Fruit fly (Drosophila melanogaster): ENCODE results near the gene CG8032.

The CG8032 gene

DNA sequence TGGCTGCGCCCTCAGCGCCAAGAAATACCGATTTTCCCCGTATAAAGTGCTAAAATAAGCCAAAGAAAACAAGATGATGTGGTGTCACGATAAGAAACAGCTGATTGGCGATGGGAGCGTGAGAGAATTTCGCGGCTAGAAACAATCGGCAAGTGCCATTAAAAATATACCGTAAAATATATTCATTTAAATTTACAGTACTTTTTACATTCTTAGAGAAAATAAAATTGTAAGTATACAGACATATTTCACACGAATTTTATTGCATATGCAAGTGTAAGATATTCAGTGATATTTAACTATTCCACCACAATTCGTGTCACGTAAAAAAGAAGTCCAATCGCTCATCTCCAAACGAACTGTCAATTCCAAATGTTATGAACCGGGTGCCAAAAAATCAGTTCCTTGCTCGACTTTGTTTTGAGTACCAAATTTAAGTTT is 12.7 kb downstream of the CG8032 start, which contains the start of the genes Unc50, CG11755 and CG8043 (continued):
- TF ChIP-seq D (optimal IDR thresholded peaks at IDR 0.05) (no peak), D (GFP tag; optimal IDR thresholded peaks at IDR 0.05) (peak; percentile 42), CG9437 (GFP tag; optimal IDR thresholded peaks at IDR 0.05) (peak; percentile 72), crc (GFP tag; optimal IDR thresholded peaks at IDR 0.05) (peak; percentile 19), CG11560 (tag; IDR thresholded peaks at IDR 0.05) (no peak), bigmax (GFP tag; optimal IDR thresholded peaks at IDR 0.05) (no peak), ato (GFP tag; IDR thresholded peaks at IDR 0.05; ENCODE audit: partially characterized antibody) (peak; percentile 74; the same call in 1 of the 2 replicates), NC2β (GFP tag; optimal IDR thresholded peaks at IDR 0.05) (peak; percentile 48), p53 (GFP tag; optimal IDR thresholded peaks at IDR 0.05) (no peak), CG8478 (optimal IDR thresholded peaks at IDR 0.05) (no peak), Hr51 (GFP tag; optimal IDR thresholded peaks at IDR 0.05) (peak in 1 of 2 experiments; percentile 64), CG17612 (GFP tag; IDR thresholded peaks at IDR 0.05) (no peak), CG9876 (GFP tag; optimal IDR thresholded peaks at IDR 0.05) (peak; percentile 50), MBD-R2 (GFP tag; IDR thresholded peaks at IDR 0.05) (peak; percentile 95), crp (GFP tag; optimal IDR thresholded peaks at IDR 0.05) (peak; percentile 94 to 98), CG13287 (GFP tag; IDR thresholded peaks at IDR 0.05; ENCODE audit: partially characterized antibody) (peak; percentile 99), CG7556 (GFP tag; optimal IDR thresholded peaks at IDR 0.05) (peak; percentile 74), Gug (GFP tag; IDR thresholded peaks at IDR 0.05) (peak; percentile 81; the same call in 2 of the 4 replicates), CG3995 (GFP tag; optimal IDR thresholded peaks at IDR 0.05) (peak; percentile 56), row (GFP tag; IDR thresholded peaks at IDR 0.05) (peak; percentile 99), Lpt (GFP tag; optimal IDR thresholded peaks at IDR 0.05) (no peak), Lhr (GFP tag; optimal IDR thresholded peaks at IDR 0.05) (peak; percentile 58), Aef1 (GFP tag; IDR thresholded peaks at IDR 0.05) (peak; percentile 80), Rx (GFP tag; IDR thresholded peaks at IDR 0.05) (peak; percentile 46; the same call in 1 of the 2 replicates), CG4360 (GFP tag; IDR thresholded peaks at IDR 0.05) (no peak), CG30020 (tag; optimal IDR thresholded peaks at IDR 0.05) (peak; percentile 74), hbn (GFP tag; IDR thresholded peaks at IDR 0.05; ENCODE audit: partially characterized antibody) (peak; percentile 99), Fer2 (tag; optimal IDR thresholded peaks at IDR 0.05) (peak; percentile 63), CG10462 (GFP tag; optimal IDR thresholded peaks at IDR 0.05) (peak; percentile 48), nau (GFP tag; optimal IDR thresholded peaks at IDR 0.05) (no peak), CG14860 (GFP tag; IDR thresholded peaks at IDR 0.05; ENCODE audit: partially characterized antibody) (peak; percentile 97), az2 (GFP tag; optimal IDR thresholded peaks at IDR 0.05) (peak; percentile 79), Gsc (GFP tag; IDR thresholded peaks at IDR 0.05) (no peak), Dip2 (GFP tag; IDR thresholded peaks at IDR 0.05) (no peak), CG12104 (GFP tag; optimal IDR thresholded peaks at IDR 0.05) (peak; percentile 64), CG10543 (GFP tag; optimal IDR thresholded peaks at IDR 0.05) (peak; percentile 78), pum (GFP tag; optimal IDR thresholded peaks at IDR 0.05) (peak; percentile 68), NK7.1 (GFP tag; optimal IDR thresholded peaks at IDR 0.05) (peak; percentile 25), HLH3B (GFP tag; IDR thresholded peaks at IDR 0.05) (peak; percentile 59; the same call in 1 of the 2 replicates), Tbp (GFP tag; optimal IDR thresholded peaks at IDR 0.05) (no peak), Adf1 (GFP tag; IDR thresholded peaks at IDR 0.05) (peak; percentile 73), CG32772 (GFP tag; IDR thresholded peaks at IDR 0.05) (peak; percentile 64), CG11696 (GFP tag; IDR thresholded peaks at IDR 0.05) (no peak), CG34224 (GFP tag; IDR thresholded peaks at IDR 0.05; ENCODE audit: partially characterized antibody) (peak; percentile 99), ems (GFP tag; optimal IDR thresholded peaks at IDR 0.05) (peak; percentile 47), ranshi (GFP tag; IDR thresholded peaks at IDR 0.05) (peak; percentile 62; the same call in 1 of the 2 replicates), pros (GFP tag; optimal IDR thresholded peaks at IDR 0.05) (peak; percentile 42), insv (GFP tag; optimal IDR thresholded peaks at IDR 0.05) (peak in 1 of 2 experiments; percentile 59), CG16779 (GFP tag; IDR thresholded peaks at IDR 0.05) (no peak), sc (optimal IDR thresholded peaks at IDR 0.05) (no peak), sc (GFP tag; optimal IDR thresholded peaks at IDR 0.05) (peak; percentile 29), Atf6 (GFP tag; IDR thresholded peaks at IDR 0.05) (peak; percentile 63; the same call in 1 of the 2 replicates)
